Worm (Caenorhabditis elegans): ENCODE results near the gene F43C11.12.

DNA sequence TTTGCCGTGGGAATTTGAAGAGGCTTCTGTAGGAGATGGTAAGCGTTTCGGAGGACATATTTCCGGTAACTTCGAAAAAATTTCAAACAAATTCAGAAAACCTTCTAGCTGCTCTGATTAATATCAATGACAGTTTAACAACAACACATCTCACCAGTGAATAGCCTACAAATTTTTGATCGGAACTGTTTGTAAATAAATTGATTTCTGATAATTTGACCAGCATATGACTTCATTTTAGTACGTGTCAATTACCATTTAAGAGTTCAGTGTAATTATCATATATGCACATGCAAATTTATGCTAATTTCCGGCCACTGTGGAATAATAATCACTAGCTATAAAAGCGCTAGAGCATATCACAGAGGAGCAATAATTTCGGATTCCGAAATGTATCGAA lies 41.6 kb downstream of the F43C11.12 start, which contains the start of gene ZK1240.11:
- no peak for TF ChIP-seq snpc-4 (tag; optimal IDR thresholded peaks at IDR 0.05)
- TF ChIP-seq tbx-8 (GFP tag; optimal IDR thresholded peaks at IDR 0.05): no peak
- TF ChIP-seq nhr-12 (tag; optimal IDR thresholded peaks at IDR 0.05): no peak

Data from whole organism, mixed stage, embryonic.